Fruit fly (Drosophila melanogaster): ENCODE measurements around the gene CG14273.

CG14273 gene

DNA sequence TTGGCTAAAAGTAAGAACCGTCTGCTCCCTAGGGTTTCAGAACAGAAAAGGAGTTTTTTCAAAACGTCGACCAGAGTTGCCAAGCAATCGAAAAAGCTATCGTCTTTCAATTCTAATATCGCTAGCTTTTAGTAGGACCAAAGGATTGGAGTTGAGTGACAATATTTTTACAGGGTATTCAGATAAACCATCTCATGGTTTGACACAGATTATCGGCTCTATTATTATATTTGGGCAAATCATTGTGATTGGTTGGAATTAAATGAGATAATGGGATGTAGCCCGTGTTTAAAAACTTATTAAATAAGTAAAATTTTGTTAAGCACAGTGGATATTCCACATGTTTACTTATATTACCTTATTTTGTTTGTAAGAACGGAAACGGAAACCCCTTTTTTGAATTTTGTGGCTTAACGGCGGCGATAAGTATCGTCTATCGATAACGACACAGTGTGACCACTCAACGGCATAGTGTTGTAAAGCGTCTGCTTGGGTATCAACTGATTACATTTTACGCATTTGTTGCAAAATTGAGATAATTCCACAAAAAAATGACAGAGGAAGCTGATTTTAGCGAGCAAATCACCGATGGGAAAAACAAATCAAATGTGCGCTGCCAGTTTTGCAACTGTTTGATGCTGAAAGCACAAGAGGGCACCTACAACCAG is 22.5 kb upstream of the CG14273 start, which contains the start of the genes mtsh and strat:
mtsh (minus strand) TSS at position 51 of the 668 bp plus-strand sequence.
strat (plus strand) TSS at position 471 of the 668 bp plus-strand sequence.
- TF ChIP-seq CTCF (optimal IDR thresholded peaks at IDR 0.05) = no peak
- no peak for TF ChIP-seq CG8478 (optimal IDR thresholded peaks at IDR 0.05)

dm6 chr2L:8325150-8325549 is 17.3 kb upstream of the CG14273 start, which contains the start of gene CG7781:
CG7781 (minus strand) TSS chr2L:8325409.
- TF ChIP-seq CTCF (optimal IDR thresholded peaks at IDR 0.05) (no peak), CG8478 (optimal IDR thresholded peaks at IDR 0.05) (no peak)

DNA sequence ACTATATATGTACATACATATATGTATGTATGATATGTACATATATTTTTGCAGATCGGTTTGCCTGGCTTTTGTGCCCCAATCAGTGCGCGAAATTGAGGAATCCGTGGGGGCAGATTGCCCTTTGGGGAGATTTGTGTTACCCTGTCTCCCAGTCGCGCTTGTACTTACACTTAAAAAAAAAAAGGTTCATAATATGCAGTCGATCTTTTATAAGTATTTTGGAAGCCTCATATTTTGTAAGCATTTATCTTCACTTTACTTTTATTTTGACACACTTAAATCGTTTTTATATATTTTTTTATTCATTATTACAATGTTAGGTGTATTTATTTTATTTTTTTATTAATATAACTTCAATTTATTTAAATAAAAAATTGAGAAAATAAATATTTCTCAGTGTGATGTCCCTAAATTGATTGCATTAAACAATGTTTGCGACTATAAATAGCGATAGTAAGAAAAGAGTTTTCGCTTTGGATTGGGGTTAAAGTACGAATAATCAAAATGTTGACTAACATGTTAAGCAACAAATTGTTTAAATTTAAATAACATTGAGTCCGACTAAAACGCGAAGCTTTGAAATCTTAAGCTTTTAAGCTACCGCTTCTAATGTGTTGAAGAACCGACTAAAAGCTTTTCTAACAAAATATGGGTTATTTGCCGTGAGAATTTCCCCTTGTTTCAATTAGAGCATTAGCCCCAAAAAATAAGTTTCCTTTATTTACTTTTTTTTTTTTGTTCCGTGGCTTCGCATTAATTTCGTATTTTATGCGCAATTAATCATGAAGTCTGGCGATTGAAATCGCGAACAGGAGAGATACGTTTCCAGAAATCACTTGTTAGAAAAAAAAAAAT is 15.9 kb upstream of the CG14273 start:
- TF ChIP-seq CTCF (optimal IDR thresholded peaks at IDR 0.05) (no peak), CG8478 (optimal IDR thresholded peaks at IDR 0.05) (no peak)

- no peak for TF ChIP-seq CTCF (optimal IDR thresholded peaks at IDR 0.05)
- no peak for TF ChIP-seq CG8478 (optimal IDR thresholded peaks at IDR 0.05)
These were observed 15.3 kb upstream of the CG14273 start, which contains the start of gene CG14275 for dm6 chr2L:8327272-8327555. CG14275 (plus strand) TSS chr2L:8327456.

DNA sequence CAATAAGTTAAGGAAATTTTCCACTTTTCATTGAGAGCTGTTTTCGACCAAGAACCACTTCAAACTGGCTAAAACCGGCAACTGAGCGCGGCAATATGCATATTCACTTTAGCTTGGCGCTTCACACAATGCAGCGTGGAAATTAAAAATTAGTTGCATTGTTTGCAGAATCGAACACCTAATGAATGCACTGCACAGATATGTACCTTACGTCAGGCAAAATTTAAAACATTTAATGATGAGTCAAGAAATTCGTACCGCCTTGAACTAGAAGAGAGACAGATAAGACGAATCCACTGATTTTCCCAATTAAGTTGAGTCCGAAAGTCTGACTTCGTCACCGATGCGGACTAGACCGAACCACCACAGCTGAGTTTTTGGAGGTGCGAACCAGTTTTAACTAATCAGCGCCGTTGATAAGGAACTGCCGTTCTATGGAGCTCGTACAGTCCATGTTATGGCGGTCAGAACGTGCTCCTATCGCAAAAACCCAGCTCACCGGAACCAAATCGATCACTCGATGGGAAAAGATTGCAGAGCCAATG is 14.6 kb upstream of the CG14273 start:
- TF ChIP-seq CTCF (optimal IDR thresholded peaks at IDR 0.05) (no peak), CG8478 (optimal IDR thresholded peaks at IDR 0.05) (no peak)

DNA sequence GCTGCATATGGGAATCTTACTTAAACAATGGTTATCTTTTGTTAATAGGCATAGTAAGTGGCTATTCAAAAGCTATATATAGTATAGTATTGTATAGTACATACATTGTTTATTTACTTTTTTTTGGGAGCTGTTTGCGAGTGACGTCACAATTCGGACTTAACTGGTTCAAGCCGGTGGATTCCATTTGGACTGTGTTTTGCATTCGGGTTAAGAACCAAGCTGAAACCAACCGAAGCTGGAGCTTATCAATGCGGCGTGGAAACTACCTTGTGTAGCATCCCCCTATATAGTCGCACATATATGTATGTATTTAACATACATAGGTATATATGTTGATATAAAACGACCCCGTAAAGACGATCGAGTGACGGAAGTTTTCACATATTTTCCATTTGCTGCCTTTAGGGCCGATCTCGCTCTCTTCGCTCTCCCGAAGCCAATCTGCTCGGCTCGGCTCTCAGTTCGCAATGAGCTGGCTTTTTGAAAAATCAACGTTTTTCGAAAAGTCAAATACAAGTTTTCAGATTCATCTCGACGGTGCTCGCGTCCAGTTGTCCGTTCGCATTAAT is 13.9 kb upstream of the CG14273 start:
- TF ChIP-seq CG8478 (optimal IDR thresholded peaks at IDR 0.05) (no peak), CTCF (optimal IDR thresholded peaks at IDR 0.05) (no peak)

dm6 chr2L:8333185-8333584 is 9.3 kb upstream of the CG14273 start:
- TF ChIP-seq CTCF (optimal IDR thresholded peaks at IDR 0.05) (no peak), CG8478 (optimal IDR thresholded peaks at IDR 0.05) (no peak)

DNA sequence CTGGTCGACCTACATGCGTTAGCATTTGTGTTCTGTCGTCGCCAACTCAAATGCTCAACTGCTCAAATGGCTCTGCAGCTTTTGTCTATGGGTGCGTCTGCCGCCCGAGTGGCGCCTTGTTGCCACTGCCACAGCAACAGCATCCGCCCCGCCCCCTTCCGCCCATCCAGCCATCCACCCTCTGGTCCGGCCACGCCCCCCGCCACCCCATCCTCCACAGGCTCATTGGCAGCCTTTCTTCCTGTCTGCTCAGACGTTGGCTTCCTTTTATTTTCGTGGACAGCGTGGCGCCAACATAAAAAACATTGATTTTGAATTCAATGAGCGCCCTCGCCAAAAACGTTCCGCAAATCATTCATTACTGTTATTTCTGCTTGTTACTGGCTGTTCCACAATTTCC is 8.9 kb upstream of the CG14273 start:
- TF ChIP-seq CG8478 (optimal IDR thresholded peaks at IDR 0.05) = no peak
- no peak for TF ChIP-seq CTCF (optimal IDR thresholded peaks at IDR 0.05)

DNA sequence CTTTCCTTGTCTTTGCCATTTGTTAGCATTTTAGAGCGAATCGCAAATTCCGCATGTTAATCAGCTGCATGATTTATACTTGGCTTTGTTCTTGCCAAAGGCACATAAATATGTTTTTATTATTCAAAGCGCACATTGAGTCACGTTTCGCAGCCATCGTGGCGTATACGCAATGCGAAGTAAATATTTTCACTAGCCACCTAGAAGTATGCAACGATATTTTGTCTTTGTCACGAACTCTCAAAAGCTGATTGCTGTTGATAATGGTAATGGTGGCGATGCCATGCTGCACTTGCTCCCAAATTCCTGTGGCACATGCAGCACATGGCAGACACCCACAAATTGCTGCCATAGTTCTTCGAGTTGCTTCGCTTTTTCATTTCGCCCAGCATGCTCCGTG is 7.8 kb upstream of the CG14273 start:
- no peak for TF ChIP-seq CTCF (optimal IDR thresholded peaks at IDR 0.05)
- no peak for TF ChIP-seq CG8478 (optimal IDR thresholded peaks at IDR 0.05)

DNA sequence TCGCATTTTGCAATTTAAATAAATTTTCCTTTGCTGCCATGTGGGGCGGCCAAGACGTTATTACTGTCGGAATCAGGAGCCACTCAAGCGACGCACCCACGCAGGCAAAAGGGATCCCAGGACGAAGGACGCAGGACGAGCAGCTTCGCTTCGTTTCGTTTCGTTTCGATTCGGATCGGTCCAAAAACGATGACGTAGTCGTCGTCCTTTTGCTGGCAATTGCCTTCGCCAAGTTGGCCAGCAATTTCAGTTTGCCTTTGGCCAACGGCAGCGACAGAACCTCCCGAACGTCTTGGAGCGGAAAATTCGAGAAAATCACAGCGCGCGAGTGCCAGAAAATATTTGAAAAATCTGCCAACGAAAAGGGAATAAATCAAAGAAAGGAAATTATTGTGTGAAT is 4.5 kb upstream of the CG14273 start, which contains the start of gene witty:
witty (plus strand) TSS at position 249 of the 400 bp plus-strand sequence.
- no peak for TF ChIP-seq CTCF (optimal IDR thresholded peaks at IDR 0.05)
- no peak for TF ChIP-seq CG8478 (optimal IDR thresholded peaks at IDR 0.05)

- no peak for TF ChIP-seq CTCF (optimal IDR thresholded peaks at IDR 0.05)
- no peak for TF ChIP-seq CG8478 (optimal IDR thresholded peaks at IDR 0.05)
These were observed 2.6 kb upstream of the CG14273 start for dm6 chr2L:8339751-8340349.

DNA sequence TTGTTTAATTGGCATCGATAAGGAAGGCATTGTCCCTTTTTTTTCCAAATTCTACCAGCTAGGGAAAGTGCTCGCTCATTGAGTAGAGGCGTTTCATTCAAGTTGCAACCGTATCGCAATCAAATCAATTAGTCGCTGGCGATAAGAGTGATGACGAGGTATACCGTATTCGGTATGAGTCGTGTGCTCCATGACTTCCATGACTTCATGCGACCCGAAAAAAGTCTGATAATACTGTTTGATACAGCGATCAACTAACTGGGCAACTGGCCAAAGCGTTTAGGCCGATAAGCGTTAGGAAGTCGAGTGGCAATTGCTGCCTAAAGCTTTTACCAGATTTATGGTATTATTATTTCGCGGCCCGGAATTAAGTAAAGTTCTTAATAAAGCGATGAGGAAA is 2.0 kb downstream of the CG14273 start:
- TF ChIP-seq CTCF (optimal IDR thresholded peaks at IDR 0.05) = no peak
- TF ChIP-seq CG8478 (optimal IDR thresholded peaks at IDR 0.05) = no peak

dm6 chr2L:8346260-8346659 is 3.8 kb downstream of the CG14273 start, which contains the start of gene CG7778:
CG7778 (plus strand) TSS chr2L:8346620.
- TF ChIP-seq CTCF (optimal IDR thresholded peaks at IDR 0.05) = no peak

dm6 chr2L:8350560-8351171 is 8.2 kb downstream of the CG14273 start:
- TF ChIP-seq CTCF (optimal IDR thresholded peaks at IDR 0.05) = no peak
- TF ChIP-seq CG8478 (optimal IDR thresholded peaks at IDR 0.05) = no peak

dm6 chr2L:8351333-8351732 is 8.8 kb downstream of the CG14273 start:
- TF ChIP-seq CG8478 (optimal IDR thresholded peaks at IDR 0.05) (no peak), CTCF (optimal IDR thresholded peaks at IDR 0.05) (no peak)

Measured in S2 (cell line).